Fruit fly (Drosophila melanogaster): ENCODE measurements around the gene smp-30.

smp-30 gene

dm6 chr3R:14737894-14738860 is 12.9 kb downstream of the smp-30 start (continued):
- TF ChIP-seq cg (GFP tag; optimal IDR thresholded peaks at IDR 0.05) (peak; percentile 86), CG8388 (GFP tag; optimal IDR thresholded peaks at IDR 0.05) (peak; percentile 94), CG6765 (GFP tag; optimal IDR thresholded peaks at IDR 0.05) (peak; percentile 69), sob (GFP tag; IDR thresholded peaks at IDR 0.05) (peak; percentile 96), PHDP (tag; optimal IDR thresholded peaks at IDR 0.05) (peak; percentile 94), disco-r (GFP tag; optimal IDR thresholded peaks at IDR 0.05) (peak; percentile 92), Hmx (GFP tag; optimal IDR thresholded peaks at IDR 0.05) (peak; percentile 84), CG31441 (GFP tag; IDR thresholded peaks at IDR 0.05) (peak; percentile 95), psq (GFP tag; optimal IDR thresholded peaks at IDR 0.05) (peak; percentile 75), C15 (GFP tag; IDR thresholded peaks at IDR 0.05) (peak; percentile 83), NK7.1 (GFP tag; optimal IDR thresholded peaks at IDR 0.05) (peak; percentile 83), BtbVII (GFP tag; optimal IDR thresholded peaks at IDR 0.05) (peak; percentile 89), CG16813 (GFP tag; IDR thresholded peaks at IDR 0.05; ENCODE audit: partially characterized antibody) (no peak), CG11247 (GFP tag; IDR thresholded peaks at IDR 0.05) (peak; percentile 94), Ets97D (GFP tag; optimal IDR thresholded peaks at IDR 0.05) (peak; percentile 78), HHEX (GFP tag; optimal IDR thresholded peaks at IDR 0.05) (peak; percentile 93), HLHmδ (GFP tag; optimal IDR thresholded peaks at IDR 0.05) (no peak), CG6683 (GFP tag; optimal IDR thresholded peaks at IDR 0.05) (peak; percentile 71), nmo (GFP tag; optimal IDR thresholded peaks at IDR 0.05) (peak; percentile 95), slou (GFP tag; optimal IDR thresholded peaks at IDR 0.05) (peak; percentile 82), ase (GFP tag; IDR thresholded peaks at IDR 0.05) (peak; percentile 92), CG8089 (GFP tag; optimal IDR thresholded peaks at IDR 0.05) (peak; percentile 89), CG30020 (tag; optimal IDR thresholded peaks at IDR 0.05) (peak; percentile 58), ac (GFP tag; optimal IDR thresholded peaks at IDR 0.05) (peak; percentile 84), CG2202 (tag; optimal IDR thresholded peaks at IDR 0.05) (peak; percentile 91), CG30431 (GFP tag; optimal IDR thresholded peaks at IDR 0.05) (peak; percentile 91), dm (GFP tag; optimal IDR thresholded peaks at IDR 0.05) (peak; percentile 81), Med (GFP tag) (peak; percentile 99), org-1 (GFP tag; optimal IDR thresholded peaks at IDR 0.05) (peak; percentile 92), CG18619 (GFP tag; optimal IDR thresholded peaks at IDR 0.05) (peak; percentile 92), mld (GFP tag; IDR thresholded peaks at IDR 0.05; ENCODE audit: partially characterized antibody) (no peak), insv (GFP tag; optimal IDR thresholded peaks at IDR 0.05) (peak in 1 of 2 experiments; percentile 42), HmgD (GFP tag; optimal IDR thresholded peaks at IDR 0.05) (peak; percentile 69), ara (GFP tag; IDR thresholded peaks at IDR 0.05) (peak; percentile 94), CG1602 (GFP tag; optimal IDR thresholded peaks at IDR 0.05) (peak; percentile 93), CG13624 (GFP tag; optimal IDR thresholded peaks at IDR 0.05) (peak; percentile 93), CG7372 (GFP tag; IDR thresholded peaks at IDR 0.05) (peak; percentile 94), br (optimal IDR thresholded peaks at IDR 0.05) (no peak), en (GFP tag; optimal IDR thresholded peaks at IDR 0.05) (peak; percentile 85), ato (GFP tag; IDR thresholded peaks at IDR 0.05; ENCODE audit: partially characterized antibody) (no peak), CG9797 (GFP tag; optimal IDR thresholded peaks at IDR 0.05) (no peak), ind (GFP tag; optimal IDR thresholded peaks at IDR 0.05) (peak; percentile 92), vfl (GFP tag; optimal IDR thresholded peaks at IDR 0.05) (peak; percentile 91), Taf1 (GFP tag; IDR thresholded peaks at IDR 0.05) (peak; percentile 86), Chrac-16 (GFP tag; optimal IDR thresholded peaks at IDR 0.05) (peak; percentile 93), CG8478 (optimal IDR thresholded peaks at IDR 0.05) (no peak), CG11560 (tag; IDR thresholded peaks at IDR 0.05) (peak; percentile 85), CG16863 (GFP tag; optimal IDR thresholded peaks at IDR 0.05) (peak; percentile 92), tin (GFP tag; optimal IDR thresholded peaks at IDR 0.05) (peak; percentile 94), HLH3B (GFP tag; IDR thresholded peaks at IDR 0.05) (peak; percentile 96)

All from whole organism, embryonic.